Worm (Caenorhabditis elegans) whole organism, L4 larva: ENCODE results near the gene gpa-4.

Experiments
- D1046.2 ChIP-seq: fragments of 200-800 bp; sonication (Bioruptor generic); IDR thresholded peaks from 2 replicates; pipeline ENCODE4 v1.3.6; 2022; ENCODE audit warnings: missing genetic modification characterization, missing compliant biosample characterization
- F37D6.2 ChIP-seq: sonication (generic microtip); optimal IDR thresholded peaks from 2 replicates; lab custom pipeline; 2016; ENCODE audit warnings: mild to moderate bottlenecking, missing genetic modification characterization, missing compliant biosample characterization
- F44E2.7 ChIP-seq: fragments of 200-800 bp; sonication (Bioruptor generic); IDR thresholded peaks from 2 replicates; pipeline ENCODE4 v2.1.2; 2022; ENCODE audit warnings: missing genetic modification characterization, missing compliant biosample characterization
- R02D3.7 ChIP-seq: fragments of 150-350 bp; sonication (generic microtip); optimal IDR thresholded peaks from 3 replicates; lab custom pipeline; 2014; ENCODE audit warnings: missing biosample characterization, missing genetic modification characterization
- T20F7.1 ChIP-seq: fragments of 200-800 bp; sonication (Bioruptor generic); optimal IDR thresholded peaks from 2 replicates; lab custom pipeline; 2018; ENCODE audit warnings: mild to moderate bottlenecking, missing genetic modification characterization, missing compliant biosample characterization
- T26A8.4 ChIP-seq: fragments of 200-800 bp; sonication (Bioruptor generic); IDR thresholded peaks from 2 replicates; pipeline ENCODE4 v1.3.6; 2022; ENCODE audit warnings: missing genetic modification characterization, missing compliant biosample characterization
- Y48G9A.11 ChIP-seq: fragments of 200-800 bp; sonication (Bioruptor generic); IDR thresholded peaks from 2 replicates; pipeline ENCODE4 v1.3.6; 2022; ENCODE audit warnings: missing genetic modification reagents, missing genetic modification characterization, missing compliant biosample characterization
- Y75B8A.6 ChIP-seq: fragments of 200-800 bp; sonication (Bioruptor generic); IDR thresholded peaks from 2 replicates; pipeline ENCODE4 v1.3.6; 2022; ENCODE audit warnings: missing genetic modification reagents, missing genetic modification characterization, missing compliant biosample characterization
- aha-1 ChIP-seq: fragments of 150-350 bp; peaks from one replicate; lab custom pipeline; 2014; ENCODE audit warnings: missing biosample characterization, missing genetic modification characterization
- ama-1 ChIP-seq: fragments of 150-350 bp; optimal IDR thresholded peaks from 2 replicates; lab custom pipeline; 2014; ENCODE audit warnings: inconsistent platforms, mixed read lengths
- arid-1 ChIP-seq: fragments of 200-800 bp; sonication (Bioruptor generic); conservative IDR thresholded peaks from 2 replicates; pipeline ENCODE4 v1.3.6; 2022; ENCODE audit warnings: missing genetic modification reagents, missing genetic modification characterization, missing compliant biosample characterization
- ceh-20 ChIP-seq: fragments of 200-800 bp; sonication (Bioruptor generic); IDR thresholded peaks from 2 replicates; pipeline ENCODE4 v1.3.6; 2022; ENCODE audit warnings: missing genetic modification reagents, missing genetic modification characterization, missing compliant biosample characterization
- ceh-28 ChIP-seq: fragments of 150-350 bp; optimal IDR thresholded peaks from 2 replicates; lab custom pipeline; 2014; ENCODE audit warnings: missing biosample characterization, missing genetic modification reagents, missing genetic modification characterization
- ces-1 ChIP-seq: fragments of 150-350 bp; sonication (generic microtip); optimal IDR thresholded peaks from 4 replicates; lab custom pipeline; 2014; ENCODE audit warnings: missing biosample characterization, missing genetic modification reagents, missing genetic modification characterization
- ctbp-1 ChIP-seq: fragments of 200-800 bp; sonication (Bioruptor generic); IDR thresholded peaks from 2 replicates; pipeline ENCODE4 v1.3.6; 2022; ENCODE audit warnings: missing genetic modification reagents, missing genetic modification characterization, missing compliant biosample characterization
- daf-8 ChIP-seq: fragments of 200-800 bp; sonication (Bioruptor generic); IDR thresholded peaks from 2 replicates; pipeline ENCODE4 v1.3.6; 2022; ENCODE audit warnings: missing genetic modification characterization, missing compliant biosample characterization
- dmd-8 ChIP-seq: fragments of 200-800 bp; sonication (Bioruptor generic); IDR thresholded peaks from 2 replicates; pipeline ENCODE4 v1.3.6; 2022; ENCODE audit warnings: missing genetic modification characterization, missing compliant biosample characterization
- duxl-1 ChIP-seq: sonication (generic microtip); optimal IDR thresholded peaks from 2 replicates; lab custom pipeline; 2016; ENCODE audit warnings: mild to moderate bottlenecking, missing genetic modification characterization, moderate library complexity, missing compliant biosample characterization; ENCODE audit not compliant: poor library complexity
- dve-1 ChIP-seq: sonication (generic microtip); optimal IDR thresholded peaks from 2 replicates; lab custom pipeline; 2017; ENCODE audit warnings: antibody characterized with exemption, mild to moderate bottlenecking, missing genetic modification characterization, missing compliant biosample characterization; ENCODE audit not compliant: insufficient read depth
- fkh-10 ChIP-seq: fragments of 150-350 bp; optimal IDR thresholded peaks from 2 replicates; lab custom pipeline; 2014; ENCODE audit warnings: missing biosample characterization, missing genetic modification reagents, missing genetic modification characterization
- hlh-30 ChIP-seq: sonication (generic microtip); optimal IDR thresholded peaks from 2 replicates; lab custom pipeline; 2017; ENCODE audit warnings: antibody characterized with exemption, mild to moderate bottlenecking, missing genetic modification characterization, missing compliant biosample characterization; ENCODE audit not compliant: insufficient read depth
- jun-1 ChIP-seq: fragments of 150-350 bp; optimal IDR thresholded peaks from 2 replicates; lab custom pipeline; 2014; ENCODE audit warnings: missing biosample characterization, missing genetic modification reagents, missing genetic modification characterization
- lim-7 ChIP-seq: fragments of 200-800 bp; sonication (Bioruptor generic); IDR thresholded peaks from 2 replicates; pipeline ENCODE4 v1.3.6; 2022; ENCODE audit warnings: missing genetic modification characterization, missing compliant biosample characterization
- lin-1 ChIP-seq: fragments of 200-800 bp; sonication (Bioruptor generic); IDR thresholded peaks from 2 replicates; pipeline ENCODE4 v1.3.6; 2022; ENCODE audit warnings: missing genetic modification reagents, missing genetic modification characterization, missing compliant biosample characterization
- lin-15B ChIP-seq: fragments of 150-350 bp; sonication (generic microtip); optimal IDR thresholded peaks from 3 replicates; lab custom pipeline; 2014; ENCODE audit warnings: missing biosample characterization, missing genetic modification characterization
- lin-29 ChIP-seq: fragments of 200-800 bp; sonication (Bioruptor generic); IDR thresholded peaks from 2 replicates; pipeline ENCODE4 v1.3.6; 2022; ENCODE audit warnings: missing genetic modification reagents, missing genetic modification characterization, missing compliant biosample characterization
- lin-38 ChIP-seq: fragments of 200-800 bp; sonication (Bioruptor generic); IDR thresholded peaks from 2 replicates; pipeline ENCODE4 v1.3.6; 2022; ENCODE audit warnings: missing genetic modification reagents, missing genetic modification characterization, missing compliant biosample characterization
- lir-3 ChIP-seq: sonication (generic microtip); optimal IDR thresholded peaks from 2 replicates; lab custom pipeline; 2016; ENCODE audit warnings: mild to moderate bottlenecking, missing genetic modification characterization, missing compliant biosample characterization
- mdl-1 ChIP-seq, 2 experiments: fragments of 150-350 bp in 1 of 2; sonication (generic microtip) in 1 of 2; optimal IDR thresholded peaks; 2 replicates each; lab custom pipeline; 2014 to 2017; ENCODE audit warnings: missing biosample characterization in 2 of 2, missing genetic modification characterization in 2 of 2
- mdt-29 ChIP-seq: fragments of 200-800 bp; sonication (Bioruptor generic); IDR thresholded peaks from 2 replicates; pipeline ENCODE4 v1.3.6; 2022; ENCODE audit warnings: missing genetic modification reagents, missing genetic modification characterization, missing compliant biosample characterization
- mep-1 ChIP-seq: fragments of 150-350 bp; sonication (generic microtip); optimal IDR thresholded peaks from 3 replicates; lab custom pipeline; 2014; ENCODE audit warnings: missing biosample characterization, missing genetic modification characterization
- mes-2 ChIP-seq: sonication (generic microtip); optimal IDR thresholded peaks from 2 replicates; lab custom pipeline; 2016; ENCODE audit warnings: missing genotype, mild to moderate bottlenecking, missing genetic modification characterization, missing compliant biosample characterization; ENCODE audit not compliant: poor library complexity, severe bottlenecking
- mxl-3 ChIP-seq: fragments of 200-800 bp; sonication (Bioruptor generic); optimal IDR thresholded peaks from 2 replicates; lab custom pipeline; 2018; ENCODE audit warnings: mild to moderate bottlenecking, missing genetic modification characterization, missing compliant biosample characterization
- nhr-102 ChIP-seq: sonication (generic microtip); optimal IDR thresholded peaks from 2 replicates; lab custom pipeline; 2016; ENCODE audit warnings: mild to moderate bottlenecking, missing genetic modification characterization, moderate library complexity, missing compliant biosample characterization
- nhr-25 ChIP-seq: sonication (generic microtip); optimal IDR thresholded peaks from 2 replicates; lab custom pipeline; 2017; ENCODE audit warnings: missing genetic modification characterization, mild to moderate bottlenecking, missing compliant biosample characterization, antibody characterized with exemption, moderate library complexity, borderline replicate concordance; ENCODE audit not compliant: insufficient read depth
- nhr-42 ChIP-seq: fragments of 200-800 bp; sonication (Bioruptor generic); IDR thresholded peaks from 2 replicates; pipeline ENCODE4 v1.3.6; 2022; ENCODE audit warnings: missing genetic modification characterization, missing compliant biosample characterization
- nhr-48 ChIP-seq: sonication (generic microtip); optimal IDR thresholded peaks from 2 replicates; lab custom pipeline; 2016; ENCODE audit warnings: mild to moderate bottlenecking, missing genetic modification characterization, missing compliant biosample characterization
- nhr-76 ChIP-seq: fragments of 150-350 bp; optimal IDR thresholded peaks from 2 replicates; lab custom pipeline; 2014; ENCODE audit warnings: missing biosample characterization, missing genetic modification characterization
- pqm-1 ChIP-seq: sonication (generic microtip); optimal IDR thresholded peaks from 2 replicates; lab custom pipeline; 2017; ENCODE audit warnings: missing biosample characterization, missing genetic modification characterization
- saeg-2 ChIP-seq: fragments of 200-800 bp; sonication (Bioruptor generic); IDR thresholded peaks from 2 replicates; pipeline ENCODE4 v1.3.6; 2022; ENCODE audit warnings: missing genetic modification reagents, missing genetic modification characterization, missing compliant biosample characterization
- set-16 ChIP-seq: fragments of 200-800 bp; sonication (Bioruptor generic); IDR thresholded peaks from 2 replicates; pipeline ENCODE4 v1.3.6; 2022; ENCODE audit warnings: missing genetic modification reagents, missing genetic modification characterization, missing compliant biosample characterization
- snpc-1.2 ChIP-seq: fragments of 200-800 bp; sonication (Bioruptor generic); IDR thresholded peaks from 2 replicates; pipeline ENCODE4 v1.3.6; 2022; ENCODE audit warnings: missing genetic modification reagents, missing genetic modification characterization, missing compliant biosample characterization
- spr-3 ChIP-seq: fragments of 200-800 bp; sonication (Bioruptor generic); optimal IDR thresholded peaks from 2 replicates; lab custom pipeline; 2018; ENCODE audit warnings: mild to moderate bottlenecking, missing genetic modification characterization, missing compliant biosample characterization
- zag-1 ChIP-seq: fragments of 150-350 bp; optimal IDR thresholded peaks from 2 replicates; lab custom pipeline; 2014; ENCODE audit warnings: missing biosample characterization, missing genetic modification characterization
- zfp-2 ChIP-seq: sonication (generic microtip); optimal IDR thresholded peaks from 2 replicates; lab custom pipeline; 2016; ENCODE audit warnings: mild to moderate bottlenecking, missing genetic modification characterization, missing compliant biosample characterization
- zfp-3 ChIP-seq: fragments of 200-800 bp; sonication (Bioruptor generic); conservative IDR thresholded peaks from 2 replicates; pipeline ENCODE4 v1.3.6; 2022; ENCODE audit warnings: missing genetic modification reagents, missing genetic modification characterization, missing compliant biosample characterization
- ztf-7 ChIP-seq: fragments of 150-350 bp; optimal IDR thresholded peaks from 2 replicates; lab custom pipeline; 2014; ENCODE audit warnings: missing biosample characterization, missing genetic modification characterization

Gene gpa-4

ce11 chrIV:385150-385937, 16.2 kb upstream of the gpa-4 start, which contains the start of gene rps-24 (continued):
- TF ChIP-seq spr-3 (GFP tag; lab: Kevin White, UChicago) (peak; percentile 47), set-16 (GFP tag; lab: Robert Waterston, UW) (peak; percentile 60; the same call in 1 of the 2 replicates), mdt-29 (peak; percentile 92), mdl-1 (tag; optimal IDR thresholded peaks at IDR 0.05; lab: Kevin White, UChicago) (peak; percentile 31 to 38), lir-3 (peak; percentile 23), mxl-3 (GFP tag; lab: Kevin White, UChicago) (peak; percentile 67), Y48G9A.11 (peak; percentile 91), nhr-25 (tag; lab: Kevin White, UChicago) (peak; percentile 63), lim-7 (GFP tag; lab: Robert Waterston, UW) (peak; percentile 81), fkh-10 (GFP tag; lab: Kevin White, UChicago) (peak; percentile 71), daf-8 (GFP tag; lab: Robert Waterston, UW) (0 out of 2 replicates have a peak, but pooled peaks have one; percentile 60), zfp-2 (peak; percentile 78), pqm-1 (peak; percentile 5), R02D3.7 (tag; lab: Kevin White, UChicago) (peak; percentile 94), F44E2.7 (0 out of 2 replicates have a peak, but pooled peaks have one; percentile 9), hlh-30 (peak; percentile 79), nhr-102 (peak; percentile 63), saeg-2 (GFP tag; lab: Robert Waterston, UW) (peak; percentile 77; the same call in 1 of the 2 replicates), jun-1 (peak; percentile 7), duxl-1 (tag; lab: Kevin White, UChicago) (peak; percentile 57), nhr-42 (GFP tag; lab: Robert Waterston, UW) (peak; percentile 92), zfp-3 (peak; percentile 95), lin-29 (GFP tag; lab: Robert Waterston, UW) (peak; percentile 70; the same call in 1 of the 2 replicates), dmd-8 (GFP tag; lab: Robert Waterston, UW) (peak; percentile 71; the same call in 1 of the 2 replicates), lin-15B (peak; percentile 45), T26A8.4 (peak; percentile 94), mep-1 (tag; lab: Kevin White, UChicago) (peak; percentile 94), D1046.2 (GFP tag; lab: Robert Waterston, UW) (peak; percentile 93), ceh-20 (GFP tag; lab: Robert Waterston, UW) (peak; percentile 97), F37D6.2 (tag; lab: Kevin White, UChicago) (peak; percentile 88), lin-1 (GFP tag; lab: Robert Waterston, UW) (peak; percentile 81; the same call in 1 of the 2 replicates), ctbp-1 (GFP tag; lab: Robert Waterston, UW) (peak; percentile 97)

- TF ChIP-seq lir-3: no peak
- TF ChIP-seq ces-1: no peak
- TF ChIP-seq nhr-76: no peak
- no peak for TF ChIP-seq pqm-1
- peak; percentile 47; the same call in 1 of the 2 replicates for TF ChIP-seq lin-38
- peak; percentile 98 for TF ChIP-seq aha-1 (tag; lab: Kevin White, UChicago)
- TF ChIP-seq ztf-7: no peak
- TF ChIP-seq mxl-3 (GFP tag; lab: Kevin White, UChicago): no peak
- TF ChIP-seq T20F7.1 (GFP tag; lab: Kevin White, UChicago): no peak
- no peak for TF ChIP-seq D1046.2 (GFP tag; lab: Robert Waterston, UW)
- TF ChIP-seq zag-1: no peak
- peak; percentile 66; the same call in 1 of the 2 replicates for TF ChIP-seq Y48G9A.11
- peak; percentile 44 for TF ChIP-seq mes-2 (tag; lab: Kevin White, UChicago)
- 0 out of 2 replicates have a peak, but pooled peaks have one; percentile 4 for TF ChIP-seq lim-7 (GFP tag; lab: Robert Waterston, UW)
- peak; percentile 58 for TF ChIP-seq ama-1 (lab: Kevin White, UChicago)
- TF ChIP-seq set-16 (GFP tag; lab: Robert Waterston, UW): no peak
- peak; percentile 14; the same call in 1 of the 2 replicates for TF ChIP-seq snpc-1.2 (GFP tag; lab: Robert Waterston, UW)
- no peak for TF ChIP-seq nhr-48 (tag; lab: Kevin White, UChicago)
- peak; percentile 41 for TF ChIP-seq ctbp-1 (GFP tag; lab: Robert Waterston, UW)
- no peak for TF ChIP-seq mep-1 (tag; lab: Kevin White, UChicago)
- no peak for TF ChIP-seq ceh-28 (tag; lab: Kevin White, UChicago)
- no peak for TF ChIP-seq jun-1
- TF ChIP-seq hlh-30: no peak
- TF ChIP-seq dve-1 (tag; lab: Kevin White, UChicago): no peak
- 0 out of 2 replicates have a peak, but pooled peaks have one; percentile 38 for TF ChIP-seq Y75B8A.6
- TF ChIP-seq arid-1 (GFP tag; lab: Robert Waterston, UW): no peak
Measured at ce11 chrIV:386576-386975, 14.9 kb upstream of the gpa-4 start, which contains the start of gene T07A9.14. TSS of gene T07A9.14 (plus strand) at chrIV:386699.
